Worm (Caenorhabditis elegans) whole organism, L2 larva: Measurements from ENCODE around the gene ZK353.9.

Experiments used
- C34F6.9 ChIP-seq: fragments of 150-350 bp; optimal IDR thresholded peaks from 2 replicates; lab custom pipeline; 2014; ENCODE audit warnings: missing biosample characterization, missing genetic modification characterization
- F13H6.1 ChIP-seq: sonication (generic microtip); optimal IDR thresholded peaks from 2 replicates; lab custom pipeline; 2016; ENCODE audit warnings: missing genetic modification characterization, missing compliant biosample characterization
- R02D3.7 ChIP-seq: fragments of 150-350 bp; optimal IDR thresholded peaks from 2 replicates; lab custom pipeline; 2014; ENCODE audit warnings: missing biosample characterization, missing genetic modification characterization
- ama-1 ChIP-seq: fragments of 150-350 bp; optimal IDR thresholded peaks from 2 replicates; lab custom pipeline; 2018; ENCODE audit warnings: inconsistent platforms
- blmp-1 ChIP-seq: sonication (generic microtip); optimal IDR thresholded peaks from 2 replicates; lab custom pipeline; 2017; ENCODE audit warnings: missing genetic modification characterization, mild to moderate bottlenecking, missing compliant biosample characterization, antibody characterized with exemption, moderate library complexity; ENCODE audit not compliant: insufficient read depth
- ceh-16 ChIP-seq: fragments of 150-350 bp; optimal IDR thresholded peaks from 2 replicates; lab custom pipeline; 2014; ENCODE audit warnings: missing biosample characterization, missing genetic modification characterization
- crh-2 ChIP-seq: sonication (generic microtip); optimal IDR thresholded peaks from 2 replicates; lab custom pipeline; 2017; ENCODE audit warnings: missing biosample characterization, missing genetic modification characterization
- egl-27 ChIP-seq: sonication (generic microtip); optimal IDR thresholded peaks from 3 replicates; lab custom pipeline; 2017; ENCODE audit warnings: missing biosample characterization, missing genetic modification reagents, missing genetic modification characterization
- elt-1 ChIP-seq: fragments of 150-350 bp; optimal IDR thresholded peaks from 2 replicates; lab custom pipeline; 2014; ENCODE audit warnings: missing biosample characterization, missing genetic modification characterization
- elt-3 ChIP-seq: sonication (generic microtip); optimal IDR thresholded peaks from 2 replicates; lab custom pipeline; 2017; ENCODE audit warnings: missing biosample characterization, missing genetic modification characterization
- fos-1 ChIP-seq: fragments of 150-350 bp; optimal IDR thresholded peaks from 2 replicates; lab custom pipeline; 2014; ENCODE audit warnings: missing biosample characterization, missing genetic modification characterization
- gmeb-1 ChIP-seq: fragments of 150-350 bp; optimal IDR thresholded peaks from 2 replicates; lab custom pipeline; 2014; ENCODE audit warnings: missing biosample characterization, missing genetic modification characterization
- lin-39 ChIP-seq: fragments of 150-350 bp; optimal IDR thresholded peaks from 2 replicates; lab custom pipeline; 2014; ENCODE audit warnings: missing biosample characterization, missing genetic modification reagents, missing genetic modification characterization
- lsy-2 ChIP-seq, 2 experiments: fragments of 150-350 bp in 1 of 2; sonication (generic microtip) in 1 of 2; optimal IDR thresholded peaks; 2 replicates each; lab custom pipeline; 2014 to 2017; ENCODE audit warnings: missing biosample characterization in 2 of 2, missing genetic modification characterization in 2 of 2
- mab-5 ChIP-seq: fragments of 150-350 bp; optimal IDR thresholded peaks from 2 replicates; lab custom pipeline; 2014; ENCODE audit warnings: missing biosample characterization, missing genetic modification characterization
- mbf-1 ChIP-seq: sonication (generic microtip); optimal IDR thresholded peaks from 2 replicates; lab custom pipeline; 2017; ENCODE audit warnings: missing biosample characterization, missing genetic modification characterization
- mdl-1 ChIP-seq, 2 experiments: fragments of 150-350 bp in 1 of 2; sonication (generic microtip) in 1 of 2; optimal IDR thresholded peaks; 2 replicates each; lab custom pipeline; 2017; ENCODE audit warnings: missing biosample characterization in 2 of 2, missing genetic modification characterization in 2 of 2
- nhr-129 ChIP-seq: fragments of 150-350 bp; optimal IDR thresholded peaks from 2 replicates; lab custom pipeline; 2014; ENCODE audit warnings: missing biosample characterization, missing genetic modification characterization
- nhr-21 ChIP-seq: fragments of 150-350 bp; optimal IDR thresholded peaks from 2 replicates; lab custom pipeline; 2014; ENCODE audit warnings: missing biosample characterization, missing genetic modification characterization
- nhr-23 ChIP-seq: fragments of 150-350 bp; optimal IDR thresholded peaks from 2 replicates; lab custom pipeline; 2014; ENCODE audit warnings: missing biosample characterization, missing genetic modification reagents, missing genetic modification characterization
- nhr-6 ChIP-seq: fragments of 150-350 bp; optimal IDR thresholded peaks from 2 replicates; lab custom pipeline; 2014; ENCODE audit warnings: missing biosample characterization, missing genetic modification characterization
- nhr-77 ChIP-seq: fragments of 150-350 bp; optimal IDR thresholded peaks from 2 replicates; lab custom pipeline; 2014; ENCODE audit warnings: missing biosample characterization, missing genetic modification characterization
- sem-4 ChIP-seq: fragments of 150-350 bp; optimal IDR thresholded peaks from 2 replicates; lab custom pipeline; 2014; ENCODE audit warnings: missing biosample characterization, missing genetic modification reagents, missing genetic modification characterization
- skn-1 ChIP-seq: sonication (generic microtip); optimal IDR thresholded peaks from 2 replicates; lab custom pipeline; 2017; ENCODE audit warnings: missing biosample characterization, missing genetic modification characterization
- sma-3 ChIP-seq: sonication (generic microtip); optimal IDR thresholded peaks from 2 replicates; lab custom pipeline; 2016; ENCODE audit warnings: missing genetic modification reagents, missing genetic modification characterization, missing compliant biosample characterization
- sma-9 ChIP-seq, 2 experiments: fragments of 150-350 bp in 1 of 2; sonication (generic microtip) in 1 of 2; optimal IDR thresholded peaks; 2 replicates each; lab custom pipeline; 2014 to 2016; ENCODE audit warnings: missing genetic modification characterization in 2 of 2, mild to moderate bottlenecking in 1 of 2, missing biosample characterization in 1 of 2, missing compliant biosample characterization in 1 of 2, missing genetic modification reagents in 1 of 2, moderate library complexity in 1 of 2
- snpc-4 ChIP-seq: fragments of 150-350 bp; optimal IDR thresholded peaks from 2 replicates; lab custom pipeline; 2014; ENCODE audit warnings: missing biosample characterization, missing genetic modification characterization
- unc-39 ChIP-seq: fragments of 150-350 bp; optimal IDR thresholded peaks from 2 replicates; lab custom pipeline; 2014; ENCODE audit warnings: missing biosample characterization, missing genetic modification characterization
- unc-55 ChIP-seq: fragments of 150-350 bp; sonication (generic microtip); optimal IDR thresholded peaks from 3 replicates; lab custom pipeline; 2014; ENCODE audit warnings: missing biosample characterization, missing genetic modification reagents, missing genetic modification characterization
- unc-62 ChIP-seq: fragments of 150-350 bp; optimal IDR thresholded peaks from 2 replicates; lab custom pipeline; 2014; ENCODE audit warnings: missing biosample characterization, missing genetic modification reagents, missing genetic modification characterization
- zag-1 ChIP-seq: fragments of 150-350 bp; optimal IDR thresholded peaks from 2 replicates; lab custom pipeline; 2014; ENCODE audit warnings: missing biosample characterization, missing genetic modification characterization
- ztf-1 ChIP-seq: fragments of 200-800 bp; sonication (Bioruptor generic); conservative IDR thresholded peaks from 2 replicates; pipeline ENCODE4 v1.3.6; 2022; ENCODE audit warnings: missing genetic modification characterization, missing compliant biosample characterization
- ztf-11 ChIP-seq: sonication (generic microtip); optimal IDR thresholded peaks from 2 replicates; lab custom pipeline; 2017; ENCODE audit warnings: missing biosample characterization, missing genetic modification characterization
- ztf-4 ChIP-seq: fragments of 150-350 bp; optimal IDR thresholded peaks from 2 replicates; lab custom pipeline; 2014; ENCODE audit warnings: missing biosample characterization, missing genetic modification characterization

ZK353.9 gene

DNA sequence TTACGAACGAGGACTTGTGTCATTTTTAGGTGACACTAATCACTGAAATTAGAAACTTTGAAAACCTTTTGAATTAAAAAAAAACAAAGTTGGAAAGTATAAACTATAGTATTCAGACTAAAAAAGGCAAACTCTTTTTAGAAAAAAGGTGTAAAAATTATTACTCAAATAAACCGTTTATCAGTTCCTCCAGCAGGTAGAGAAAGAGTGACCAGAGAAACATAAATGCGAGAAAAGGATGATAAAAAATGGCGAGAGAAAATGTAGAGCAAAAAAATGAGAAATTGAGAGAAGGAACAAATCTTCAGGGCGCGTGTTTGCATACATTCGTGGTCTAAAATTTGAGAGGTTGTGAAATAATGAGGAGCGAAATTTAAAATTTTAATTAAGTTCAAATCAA, 7.4 kb upstream of the ZK353.9 start, which contains the start of gene lap-1:
Gene lap-1, minus strand, starts transcription at position 42 of the 400 bp plus-strand sequence.
- TF ChIP-seq unc-62, result no peak
- no peak for TF ChIP-seq elt-3
- no peak for TF ChIP-seq nhr-23
- no peak for TF ChIP-seq ceh-16 (tag; lab: Kevin White, UChicago)
- peak; percentile 40 for TF ChIP-seq skn-1 (tag; lab: Kevin White, UChicago)
- TF ChIP-seq fos-1, result peak; percentile 63

DNA sequence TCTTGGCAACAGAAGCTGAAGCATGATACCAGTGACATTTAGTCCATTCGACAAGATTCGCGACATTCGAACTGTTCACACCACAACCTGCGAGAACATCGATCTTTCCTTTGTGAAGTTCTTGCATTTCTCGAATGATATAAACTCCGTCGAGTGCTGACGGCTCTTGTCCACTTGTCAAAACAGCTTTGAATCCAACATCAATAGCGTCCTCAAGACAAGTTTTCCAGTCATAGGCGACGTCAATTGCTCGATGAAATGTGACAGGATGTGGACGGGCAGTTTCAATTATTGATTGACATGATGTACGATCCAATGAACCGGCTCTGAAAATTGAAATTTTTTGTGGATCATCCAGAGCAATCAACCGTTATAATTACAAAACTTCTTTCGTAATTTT, 6.7 kb upstream of the ZK353.9 start:
- TF ChIP-seq egl-27 (tag; lab: Kevin White, UChicago), result no peak
- no peak for TF ChIP-seq crh-2
- no peak for TF ChIP-seq nhr-6 (tag; lab: Kevin White, UChicago)
- no peak for TF ChIP-seq nhr-77 (tag; lab: Kevin White, UChicago)
- no peak for TF ChIP-seq lsy-2 (tag; optimal IDR thresholded peaks at IDR 0.05; lab: Kevin White, UChicago)
- no peak for TF ChIP-seq mab-5 (tag; lab: Kevin White, UChicago)
- no peak for TF ChIP-seq fos-1
- no peak for TF ChIP-seq nhr-23
- TF ChIP-seq sma-9 (GFP tag; optimal IDR thresholded peaks at IDR 0.05; lab: Kevin White, UChicago), result no peak
- TF ChIP-seq sma-9 (tag; optimal IDR thresholded peaks at IDR 0.05; lab: Kevin White, UChicago), result no peak
- TF ChIP-seq C34F6.9 (tag; lab: Kevin White, UChicago), result no peak
- no peak for TF ChIP-seq mdl-1 (tag; optimal IDR thresholded peaks at IDR 0.05; lab: Kevin White, UChicago)
- no peak for TF ChIP-seq elt-1 (tag; lab: Kevin White, UChicago)
- no peak for TF ChIP-seq ztf-4 (tag; lab: Kevin White, UChicago)
- TF ChIP-seq lin-39 (tag; lab: Kevin White, UChicago), result no peak
- no peak for TF ChIP-seq ztf-11
- no peak for TF ChIP-seq nhr-21
- no peak for TF ChIP-seq F13H6.1 (tag; lab: Kevin White, UChicago)
- TF ChIP-seq sem-4, result no peak

DNA sequence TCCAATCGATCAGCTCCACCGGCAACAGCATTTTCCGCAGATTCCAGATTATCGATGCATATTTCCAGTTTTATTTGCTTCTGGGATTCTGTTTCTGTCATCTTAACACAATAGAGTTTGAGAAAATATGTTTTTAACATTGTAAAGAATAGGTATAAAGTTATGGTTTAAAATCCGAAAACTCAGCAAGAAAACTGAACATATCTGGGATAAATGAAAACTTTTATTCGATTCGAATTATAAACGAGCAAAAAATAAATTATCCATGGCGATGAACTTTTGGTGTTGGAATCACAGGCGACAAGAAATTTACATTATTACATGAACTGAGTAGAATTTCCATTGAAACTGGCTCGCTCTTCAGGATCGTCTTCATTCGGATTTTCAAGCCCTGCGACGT, 5.8 kb upstream of the ZK353.9 start, which contains the start of gene cutc-1:
Gene cutc-1, minus strand, starts transcription at position 101 of the 400 bp plus-strand sequence.
- TF ChIP-seq C34F6.9 (tag; lab: Kevin White, UChicago) (no peak), nhr-129 (no peak), mdl-1 (tag; optimal IDR thresholded peaks at IDR 0.05; lab: Kevin White, UChicago) (no peak), ceh-16 (tag; lab: Kevin White, UChicago) (no peak), snpc-4 (tag; lab: Kevin White, UChicago) (no peak), R02D3.7 (tag; lab: Kevin White, UChicago) (no peak), ama-1 (lab: Kevin White, UChicago) (no peak), unc-39 (tag; lab: Kevin White, UChicago) (no peak), egl-27 (tag; lab: Kevin White, UChicago) (no peak), zag-1 (tag; lab: Kevin White, UChicago) (no peak), blmp-1 (tag; lab: Kevin White, UChicago) (no peak)
- TF ChIP-seq, all 48 proteins: peak for 0

DNA sequence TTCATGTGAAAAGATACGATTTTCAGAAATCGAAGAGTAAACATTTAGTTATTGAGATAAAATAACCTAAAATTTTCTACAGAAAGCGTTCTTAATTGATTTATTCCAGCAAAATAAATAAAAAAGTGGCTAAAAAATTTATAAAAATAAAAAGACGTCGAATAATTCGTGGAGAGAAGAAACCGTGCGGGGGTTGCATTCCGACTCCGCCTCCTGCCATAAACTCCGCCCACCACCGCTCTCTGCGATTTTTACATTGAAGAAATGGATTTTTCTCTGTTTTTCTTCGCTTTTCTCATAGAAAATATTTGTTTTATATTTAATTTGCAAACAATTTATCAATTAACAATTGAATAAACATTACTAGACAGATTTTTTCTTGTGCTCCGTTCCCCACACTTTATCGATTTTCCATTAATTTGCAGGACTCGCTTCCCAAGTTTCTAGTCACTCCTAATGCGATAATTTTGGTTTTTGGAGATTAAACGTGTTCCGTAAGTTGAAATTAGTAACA, 3.8 kb upstream of the ZK353.9 start, which contains the start of the genes ubxn-4 and cyy-1:
Gene ubxn-4, minus strand, starts transcription at position 114 of the 514 bp plus-strand sequence.
Gene cyy-1, plus strand, starts transcription at position 426 of the 514 bp plus-strand sequence.
- TF ChIP-seq lsy-2 (tag; optimal IDR thresholded peaks at IDR 0.05; lab: Kevin White, UChicago), result peak in 1 of 2 experiments; percentile 11
- no peak for TF ChIP-seq gmeb-1
- TF ChIP-seq sma-3 (GFP tag; lab: Kevin White, UChicago), result no peak
- no peak for TF ChIP-seq lin-39 (tag; lab: Kevin White, UChicago)
- TF ChIP-seq unc-55 (GFP tag; lab: Kevin White, UChicago), result peak; percentile 38
- TF ChIP-seq F13H6.1 (tag; lab: Kevin White, UChicago), result no peak
- no peak for TF ChIP-seq ztf-11

DNA sequence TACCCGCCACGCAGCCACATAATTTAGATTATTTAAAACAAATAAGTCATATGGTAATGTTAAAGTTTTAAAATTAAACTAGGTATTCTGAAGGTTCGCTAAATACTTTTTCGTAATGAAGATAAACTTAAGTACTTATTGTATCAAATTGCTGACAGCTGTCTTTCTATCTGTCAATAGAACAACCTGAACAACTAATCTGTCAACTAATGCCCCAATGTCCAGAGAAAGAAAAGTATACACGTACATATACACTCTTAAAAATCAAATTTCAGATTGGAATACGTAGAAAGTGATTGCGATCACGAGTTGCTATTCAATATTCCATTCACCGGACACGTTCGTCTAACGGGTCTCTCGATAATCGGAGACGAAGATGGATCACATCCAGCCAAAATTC, 1.5 kb downstream of the ZK353.9 start:
- TF ChIP-seq R02D3.7 (tag; lab: Kevin White, UChicago), result no peak
- TF ChIP-seq crh-2, result no peak
- no peak for TF ChIP-seq ztf-1 (GFP tag; lab: Robert Waterston, UW)
- TF ChIP-seq lsy-2 (tag; optimal IDR thresholded peaks at IDR 0.05; lab: Kevin White, UChicago), result no peak
- TF ChIP-seq mbf-1 (tag; lab: Kevin White, UChicago), result no peak
- TF ChIP-seq, all 48 proteins: peak for 0
